Fruit fly (Drosophila melanogaster) whole organism, embryonic: ENCODE results near the gene Prosbeta2.

Experiments
- Asciz ChIP-seq: fragments of 200-800 bp; sonication (Bioruptor generic); optimal IDR thresholded peaks from 2 replicates; lab custom pipeline; 2017; ENCODE audit warnings: missing biosample characterization, mild to moderate bottlenecking, missing genetic modification characterization, missing genetic modification reagents
- Atf3 ChIP-seq: fragments of 200-800 bp; sonication (Bioruptor generic); optimal IDR thresholded peaks from 3 replicates; lab custom pipeline; 2016; ENCODE audit warnings: missing biosample characterization, missing genetic modification characterization
- Blimp-1 ChIP-seq: fragments of 200-800 bp; sonication (Bioruptor generic); optimal IDR thresholded peaks from 3 replicates; lab custom pipeline; 2018; ENCODE audit warnings: missing biosample characterization, missing genetic modification characterization, mild to moderate bottlenecking, moderate library complexity, missing genetic modification reagents
- CG10267 ChIP-seq: fragments of 200-800 bp; sonication (Bioruptor generic); optimal IDR thresholded peaks from 2 replicates; lab custom pipeline; 2018; ENCODE audit warnings: missing biosample characterization, mild to moderate bottlenecking, missing genetic modification characterization, moderate library complexity
- CG11085 ChIP-seq: fragments of 200-800 bp; sonication (Bioruptor generic); IDR thresholded peaks from 2 replicates; pipeline ENCODE4 v1.3.6; 2022; ENCODE audit warnings: missing biosample characterization, missing genetic modification characterization
- CG11093 ChIP-seq: fragments of 200-800 bp; sonication (Bioruptor generic); IDR thresholded peaks from 3 replicates; pipeline ENCODE4 v1.3.6; 2022; ENCODE audit warnings: missing biosample characterization, missing genetic modification characterization
- CG11504 ChIP-seq: fragments of 200-800 bp; sonication (Bioruptor generic); optimal IDR thresholded peaks from 3 replicates; lab custom pipeline; 2019; ENCODE audit warnings: missing biosample characterization, mild to moderate bottlenecking, missing genetic modification characterization, moderate library complexity
- CG12236 ChIP-seq: fragments of 200-800 bp; sonication (Bioruptor generic); optimal IDR thresholded peaks from 2 replicates; lab custom pipeline; 2016; ENCODE audit warnings: missing biosample characterization, missing genetic modification characterization
- CG12391 ChIP-seq: fragments of 200-800 bp; sonication (Bioruptor generic); optimal IDR thresholded peaks from 3 replicates; lab custom pipeline; 2018; ENCODE audit warnings: missing biosample characterization, mild to moderate bottlenecking, missing genetic modification characterization, moderate library complexity
- CG13775 ChIP-seq: fragments of 200-800 bp; sonication (Bioruptor generic); optimal IDR thresholded peaks from 3 replicates; lab custom pipeline; 2017; ENCODE audit warnings: missing biosample characterization, mild to moderate bottlenecking, missing genetic modification characterization
- CG2120 ChIP-seq: fragments of 200-800 bp; sonication (Bioruptor generic); optimal IDR thresholded peaks from 3 replicates; lab custom pipeline; 2016; ENCODE audit warnings: missing biosample characterization, missing genetic modification characterization
- CG2202 ChIP-seq: fragments of 200-800 bp; sonication (Bioruptor generic); optimal IDR thresholded peaks from 2 replicates; lab custom pipeline; 2018; ENCODE audit warnings: missing biosample characterization, mild to moderate bottlenecking, missing genetic modification characterization
- CG43689 ChIP-seq: fragments of 200-800 bp; sonication (Bioruptor generic); IDR thresholded peaks from 2 replicates; pipeline ENCODE4 v1.3.6; 2022; ENCODE audit warnings: missing biosample characterization, missing genetic modification characterization
- CG4707 ChIP-seq: fragments of 200-800 bp; sonication (Bioruptor generic); optimal IDR thresholded peaks from 2 replicates; lab custom pipeline; 2018; ENCODE audit warnings: missing biosample characterization, mild to moderate bottlenecking, missing genetic modification characterization, moderate library complexity
- CG5180 ChIP-seq: fragments of 200-800 bp; sonication (Bioruptor generic); optimal IDR thresholded peaks from 3 replicates; lab custom pipeline; 2017; ENCODE audit warnings: missing biosample characterization, missing genetic modification characterization, mild to moderate bottlenecking, moderate library complexity, missing genetic modification reagents
- CG5953 ChIP-seq: fragments of 200-800 bp; sonication (Bioruptor generic); IDR thresholded peaks from 2 replicates; pipeline ENCODE4 v1.3.6; 2022; ENCODE audit warnings: missing biosample characterization, missing genetic modification characterization
- CG6254 ChIP-seq: fragments of 200-800 bp; sonication (Bioruptor generic); optimal IDR thresholded peaks from 3 replicates; lab custom pipeline; 2017; ENCODE audit warnings: mild to moderate bottlenecking, missing biosample characterization, missing genetic modification reagents, missing genetic modification characterization
- CG7839 ChIP-seq: fragments of 200-800 bp; sonication (Bioruptor generic); optimal IDR thresholded peaks from 3 replicates; lab custom pipeline; 2018; ENCODE audit warnings: missing biosample characterization, mild to moderate bottlenecking, missing genetic modification characterization, moderate library complexity
- CG7928 ChIP-seq: fragments of 200-800 bp; sonication (Bioruptor generic); optimal IDR thresholded peaks from 2 replicates; lab custom pipeline; 2017; ENCODE audit warnings: missing biosample characterization, mild to moderate bottlenecking, missing genetic modification characterization
- CG8924 ChIP-seq: fragments of 200-800 bp; optimal IDR thresholded peaks from 3 replicates; lab custom pipeline; 2019; ENCODE audit warnings: missing biosample characterization, mild to moderate bottlenecking, missing genetic modification characterization, moderate library complexity
- Chrac-16 ChIP-seq: fragments of 200-800 bp; sonication (Bioruptor generic); optimal IDR thresholded peaks from 3 replicates; lab custom pipeline; 2016; ENCODE audit warnings: missing biosample characterization, missing genetic modification characterization
- CkIIα-i1 ChIP-seq: fragments of 200-800 bp; sonication (Bioruptor generic); IDR thresholded peaks from 2 replicates; pipeline ENCODE4 v1.3.6; 2022; ENCODE audit warnings: missing biosample characterization, missing genetic modification characterization
- D ChIP-seq, 2 experiments: fragments of 200-800 bp in 1 of 2; fragments of >200 bp in 1 of 2; sonication (Bioruptor generic) in 1 of 2; optimal IDR thresholded peaks; 2 replicates in 1 of 2; 3 replicates in 1 of 2; lab custom pipeline; 2017; ENCODE audit warnings: mild to moderate bottlenecking in 1 of 2, missing biosample characterization in 1 of 2, missing genetic modification characterization in 1 of 2, missing genetic modification reagents in 1 of 2
- Drgx ChIP-seq: fragments of 200-800 bp; sonication (Bioruptor generic); IDR thresholded peaks from 2 replicates; pipeline ENCODE4 v1.3.6; 2022; ENCODE audit warnings: missing biosample characterization, missing genetic modification characterization
- Fer1 ChIP-seq: fragments of 200-800 bp; sonication (Bioruptor generic); optimal IDR thresholded peaks from 2 replicates; lab custom pipeline; 2017; ENCODE audit warnings: missing biosample characterization, mild to moderate bottlenecking, missing genetic modification characterization
- Meics ChIP-seq: fragments of 200-800 bp; sonication (Bioruptor generic); optimal IDR thresholded peaks from 2 replicates; lab custom pipeline; 2017; ENCODE audit warnings: missing biosample characterization, mild to moderate bottlenecking, missing genetic modification characterization
- NfI ChIP-seq: fragments of 200-800 bp; sonication (Bioruptor generic); optimal IDR thresholded peaks from 3 replicates; lab custom pipeline; 2018; ENCODE audit warnings: missing biosample characterization, mild to moderate bottlenecking, missing genetic modification characterization, moderate library complexity
- Oli ChIP-seq: fragments of 200-800 bp; sonication (Bioruptor generic); optimal IDR thresholded peaks from 2 replicates; lab custom pipeline; 2018; ENCODE audit warnings: missing biosample characterization, mild to moderate bottlenecking, missing genetic modification characterization, moderate library complexity
- PHDP ChIP-seq: fragments of 200-800 bp; sonication (Bioruptor generic); optimal IDR thresholded peaks from 3 replicates; lab custom pipeline; 2018; ENCODE audit warnings: missing biosample characterization, mild to moderate bottlenecking, missing genetic modification characterization, moderate library complexity
- Six4 ChIP-seq: fragments of 200-800 bp; sonication (Bioruptor generic); optimal IDR thresholded peaks from 2 replicates; lab custom pipeline; 2016; ENCODE audit warnings: missing biosample characterization, missing genetic modification characterization
- ab ChIP-seq: fragments of 200-800 bp; sonication (Bioruptor generic); optimal IDR thresholded peaks from 2 replicates; lab custom pipeline; 2016; ENCODE audit warnings: missing biosample characterization, missing genetic modification characterization
- bbx ChIP-seq: fragments of 200-800 bp; sonication (Bioruptor generic); IDR thresholded peaks from 2 replicates; pipeline ENCODE4 v1.3.6; 2022; ENCODE audit warnings: missing biosample characterization, missing genetic modification characterization; ENCODE audit not compliant: partially characterized antibody
- bsh ChIP-seq, 2 experiments: fragments of 200-800 bp; sonication (Bioruptor generic); optimal IDR thresholded peaks; 2 replicates each; lab custom pipeline; 2017 to 2018; ENCODE audit warnings: mild to moderate bottlenecking in 2 of 2, missing biosample characterization in 2 of 2, missing genetic modification characterization in 2 of 2, moderate library complexity in 1 of 2
- caup ChIP-seq: fragments of 200-800 bp; sonication (Bioruptor generic); optimal IDR thresholded peaks from 3 replicates; lab custom pipeline; 2017; ENCODE audit warnings: missing biosample characterization, mild to moderate bottlenecking, missing genetic modification characterization, moderate library complexity; ENCODE audit not compliant: severe bottlenecking
- dmrt11E ChIP-seq: fragments of 200-800 bp; sonication (Bioruptor generic); optimal IDR thresholded peaks from 3 replicates; lab custom pipeline; 2018; ENCODE audit warnings: missing biosample characterization, mild to moderate bottlenecking, missing genetic modification characterization, moderate library complexity
- dmrt99B ChIP-seq: fragments of 200-800 bp; sonication (Bioruptor generic); optimal IDR thresholded peaks from 2 replicates; lab custom pipeline; 2018; ENCODE audit warnings: missing biosample characterization, mild to moderate bottlenecking, missing genetic modification characterization, moderate library complexity
- dysf ChIP-seq: fragments of 200-800 bp; sonication (Bioruptor generic); IDR thresholded peaks from 3 replicates; pipeline ENCODE4 v1.3.6; 2022; ENCODE audit warnings: missing biosample characterization, missing genetic modification characterization
- exex ChIP-seq: fragments of 200-800 bp; sonication (Bioruptor generic); optimal IDR thresholded peaks from 4 replicates; lab custom pipeline; 2018; ENCODE audit warnings: missing biosample characterization, mild to moderate bottlenecking, missing genetic modification characterization, moderate library complexity
- gcm2 ChIP-seq: fragments of 200-800 bp; sonication (Bioruptor generic); optimal IDR thresholded peaks from 2 replicates; lab custom pipeline; 2016; ENCODE audit warnings: missing biosample characterization, missing genetic modification characterization
- gfzf ChIP-seq: fragments of 200-800 bp; sonication (Bioruptor generic); optimal IDR thresholded peaks from 2 replicates; lab custom pipeline; 2016; ENCODE audit warnings: missing biosample characterization, mild to moderate bottlenecking, missing genetic modification characterization, moderate library complexity
- lmd ChIP-seq: fragments of 200-800 bp; sonication (Bioruptor generic); IDR thresholded peaks from 2 replicates; pipeline ENCODE4 v1.3.6; 2022; ENCODE audit warnings: missing biosample characterization, missing genetic modification characterization
- oc ChIP-seq: fragments of 200-800 bp; sonication (Bioruptor generic); optimal IDR thresholded peaks from 2 replicates; lab custom pipeline; 2018; ENCODE audit warnings: missing biosample characterization, mild to moderate bottlenecking, missing genetic modification characterization, moderate library complexity
- pan ChIP-seq, 4 experiments: fragments of >200 bp in 3 of 4; fragments of 200-800 bp in 1 of 4; sonication (Bioruptor generic) in 1 of 4; optimal IDR thresholded peaks in 3 of 4; IDR thresholded peaks in 1 of 4; 2 replicates each; pipeline versions ENCODE4 v1.3.6 to Lab custom; 2017 to 2022; ENCODE audit warnings: missing biosample characterization in 2 of 4, missing genetic modification characterization in 2 of 4, mixed read lengths in 1 of 4
- schlank ChIP-seq: fragments of 200-800 bp; sonication (Bioruptor generic); optimal IDR thresholded peaks from 2 replicates; lab custom pipeline; 2018; ENCODE audit warnings: missing biosample characterization, mild to moderate bottlenecking, missing genetic modification characterization
- stc ChIP-seq: fragments of 200-800 bp; sonication (Bioruptor generic); IDR thresholded peaks from 2 replicates; pipeline ENCODE4 v1.3.6; 2022; ENCODE audit warnings: missing biosample characterization, missing genetic modification characterization
- vnd ChIP-seq: fragments of 200-800 bp; sonication (Bioruptor generic); IDR thresholded peaks from 3 replicates; pipeline ENCODE4 v1.3.6; 2022; ENCODE audit warnings: missing biosample characterization, missing genetic modification characterization; ENCODE audit not compliant: partially characterized antibody
- zf30C ChIP-seq: fragments of 200-800 bp; sonication (Bioruptor generic); optimal IDR thresholded peaks from 3 replicates; lab custom pipeline; 2018; ENCODE audit warnings: missing biosample characterization, mild to moderate bottlenecking, missing genetic modification characterization

The Prosbeta2 gene

dm6 chr3L:15034061-15034713, 34.4 kb downstream of the Prosbeta2 start (continued):
- peak; percentile 29 for TF ChIP-seq PHDP
- no peak for TF ChIP-seq lmd (GFP tag; lab: Robert Waterston, UW)
- TF ChIP-seq zf30C (GFP tag; lab: Kevin White, UChicago), result peak; percentile 46
- TF ChIP-seq CG5953 (GFP tag; lab: Robert Waterston, UW), result no peak
- peak; percentile 54 for TF ChIP-seq CG12391 (tag; lab: Kevin White, UChicago)
- TF ChIP-seq CG7928 (GFP tag; lab: Kevin White, UChicago), result no peak
- no peak for TF ChIP-seq ab (GFP tag; lab: Kevin White, UChicago)
- no peak for TF ChIP-seq gcm2 (GFP tag; lab: Kevin White, UChicago)
- TF ChIP-seq Blimp-1 (GFP tag; lab: Kevin White, UChicago), result no peak
- TF ChIP-seq Fer1, result peak; percentile 67
- TF ChIP-seq Chrac-16, result no peak
- TF ChIP-seq bbx (GFP tag; lab: Robert Waterston, UW), result no peak
- no peak for TF ChIP-seq dmrt11E (tag; lab: Kevin White, UChicago)
- TF ChIP-seq oc (tag; lab: Kevin White, UChicago), result no peak
- TF ChIP-seq CkIIα-i1 (GFP tag; lab: Robert Waterston, UW), result no peak
- TF ChIP-seq CG8924 (tag; lab: Kevin White, UChicago), result peak; percentile 57
- TF ChIP-seq gfzf, result no peak
- peak; percentile 78 for TF ChIP-seq Meics (GFP tag; lab: Kevin White, UChicago)
- peak; percentile 35 for TF ChIP-seq CG2120 (GFP tag; lab: Kevin White, UChicago)
- peak; percentile 3 for TF ChIP-seq exex (tag; lab: Kevin White, UChicago)
- peak; percentile 38 for TF ChIP-seq Oli (tag; lab: Kevin White, UChicago)
- TF ChIP-seq schlank (tag; lab: Kevin White, UChicago), result no peak
- TF ChIP-seq pan (optimal IDR thresholded peaks at IDR 0.05; lab: Kevin White, UChicago), result no peak
- no peak for TF ChIP-seq pan (GFP tag; optimal IDR thresholded peaks at IDR 0.05 in 1 of 2, IDR thresholded peaks at IDR 0.05 in 1 of 2)
- TF ChIP-seq dmrt99B (tag; lab: Kevin White, UChicago), result peak; percentile 63
- no peak for TF ChIP-seq CG11085 (GFP tag; lab: Robert Waterston, UW)
- peak; percentile 6 for TF ChIP-seq CG5180 (GFP tag; lab: Kevin White, UChicago)
- no peak for TF ChIP-seq CG11093 (GFP tag; lab: Robert Waterston, UW)
- peak; percentile 36 for TF ChIP-seq NfI (GFP tag; lab: Kevin White, UChicago)
- no peak for TF ChIP-seq bsh (GFP tag; optimal IDR thresholded peaks at IDR 0.05; lab: Kevin White, UChicago)
- TF ChIP-seq Atf3, result no peak
- TF ChIP-seq CG10267, result peak; percentile 44
- no peak for TF ChIP-seq CG43689 (GFP tag; lab: Robert Waterston, UW)
- TF ChIP-seq CG13775 (GFP tag; lab: Kevin White, UChicago), result peak; percentile 19
- TF ChIP-seq vnd (GFP tag; lab: Robert Waterston, UW), result no peak
- TF ChIP-seq caup (GFP tag; lab: Kevin White, UChicago), result peak; percentile 48
- peak; percentile 64 for TF ChIP-seq CG7839 (tag; lab: Kevin White, UChicago)
- TF ChIP-seq Drgx (GFP tag; lab: Robert Waterston, UW), result no peak
- TF ChIP-seq CG4707 (GFP tag; lab: Kevin White, UChicago), result no peak
- no peak for TF ChIP-seq stc (GFP tag; lab: Robert Waterston, UW)
- peak; percentile 6 for TF ChIP-seq Six4 (GFP tag; lab: Kevin White, UChicago)
- no peak for TF ChIP-seq CG12236
- TF ChIP-seq CG2202 (tag; lab: Kevin White, UChicago), result no peak
- no peak for TF ChIP-seq D (optimal IDR thresholded peaks at IDR 0.05; lab: Kevin White, UChicago)
- TF ChIP-seq D (GFP tag; optimal IDR thresholded peaks at IDR 0.05; lab: Kevin White, UChicago), result peak; percentile 30
- no peak for TF ChIP-seq Asciz (GFP tag; lab: Kevin White, UChicago)
- no peak for TF ChIP-seq CG6254 (GFP tag; lab: Kevin White, UChicago)
- 0 out of 3 replicates have a peak, but pooled peaks have one; percentile 27 for TF ChIP-seq dysf
- peak; percentile 72 for TF ChIP-seq CG11504
